Worm (Caenorhabditis elegans) whole organism, L4 larva: Measurements from ENCODE around the gene C33A12.4.
A peak's percentile ranks its signal among the peaks of the same experiment; 100 is the strongest.

Source experiments
- F26F4.8 ChIP-seq: fragments of 200-800 bp; sonication (Bioruptor generic); conservative IDR thresholded peaks from 2 replicates; pipeline ENCODE4 v1.3.6; 2022; ENCODE audit warnings: missing genetic modification characterization, missing compliant biosample characterization
- F37D6.2 ChIP-seq: sonication (generic microtip); optimal IDR thresholded peaks from 2 replicates; lab custom pipeline; 2016; ENCODE audit warnings: mild to moderate bottlenecking, missing genetic modification characterization, missing compliant biosample characterization
- T20F7.1 ChIP-seq: fragments of 200-800 bp; sonication (Bioruptor generic); optimal IDR thresholded peaks from 2 replicates; lab custom pipeline; 2018; ENCODE audit warnings: mild to moderate bottlenecking, missing genetic modification characterization, missing compliant biosample characterization
- T26A8.4 ChIP-seq: fragments of 200-800 bp; sonication (Bioruptor generic); IDR thresholded peaks from 2 replicates; pipeline ENCODE4 v1.3.6; 2022; ENCODE audit warnings: missing genetic modification characterization, missing compliant biosample characterization
- aha-1 ChIP-seq: fragments of 150-350 bp; peaks from one replicate; lab custom pipeline; 2014; ENCODE audit warnings: missing biosample characterization, missing genetic modification characterization
- ama-1 ChIP-seq: fragments of 150-350 bp; optimal IDR thresholded peaks from 2 replicates; lab custom pipeline; 2014; ENCODE audit warnings: inconsistent platforms, mixed read lengths
- ceh-28 ChIP-seq: fragments of 150-350 bp; optimal IDR thresholded peaks from 2 replicates; lab custom pipeline; 2014; ENCODE audit warnings: missing biosample characterization, missing genetic modification reagents, missing genetic modification characterization
- ceh-32 ChIP-seq: sonication (generic microtip); optimal IDR thresholded peaks from 2 replicates; lab custom pipeline; 2016; ENCODE audit warnings: mild to moderate bottlenecking, missing genetic modification characterization, missing compliant biosample characterization; ENCODE audit not compliant: poor library complexity
- ceh-62 ChIP-seq: sonication (generic microtip); optimal IDR thresholded peaks from 2 replicates; lab custom pipeline; 2017; ENCODE audit warnings: missing biosample characterization, missing genetic modification characterization
- ces-1 ChIP-seq: fragments of 150-350 bp; sonication (generic microtip); optimal IDR thresholded peaks from 4 replicates; lab custom pipeline; 2014; ENCODE audit warnings: missing biosample characterization, missing genetic modification reagents, missing genetic modification characterization
- daf-12 ChIP-seq: fragments of 150-350 bp; optimal IDR thresholded peaks from 2 replicates; lab custom pipeline; 2014; ENCODE audit warnings: missing biosample characterization, missing genetic modification reagents, missing genetic modification characterization
- daf-16 ChIP-seq, 3 experiments: sonication (generic microtip); optimal IDR thresholded peaks; 2 replicates each; lab custom pipeline; 2016 to 2017; ENCODE audit warnings: missing genetic modification characterization in 3 of 3, missing genetic modification reagents in 3 of 3, mild to moderate bottlenecking in 2 of 3, missing compliant biosample characterization in 2 of 3, missing biosample characterization in 1 of 3, moderate library complexity in 1 of 3
- daf-19 ChIP-seq: fragments of 200-800 bp; sonication (Bioruptor generic); conservative IDR thresholded peaks from 2 replicates; pipeline ENCODE4 v1.3.6; 2022; ENCODE audit warnings: missing genetic modification characterization, missing compliant biosample characterization
- daf-8 ChIP-seq: fragments of 200-800 bp; sonication (Bioruptor generic); IDR thresholded peaks from 2 replicates; pipeline ENCODE4 v1.3.6; 2022; ENCODE audit warnings: missing genetic modification characterization, missing compliant biosample characterization
- dmd-6 ChIP-seq: fragments of 200-800 bp; sonication (Bioruptor generic); IDR thresholded peaks from 2 replicates; pipeline ENCODE4 v1.3.6; 2022; ENCODE audit warnings: missing genetic modification reagents, missing genetic modification characterization, missing compliant biosample characterization
- dpl-1 ChIP-seq: fragments of 150-350 bp; optimal IDR thresholded peaks from 2 replicates; lab custom pipeline; 2014; ENCODE audit warnings: missing biosample characterization, missing genetic modification reagents, missing genetic modification characterization
- dve-1 ChIP-seq: sonication (generic microtip); optimal IDR thresholded peaks from 2 replicates; lab custom pipeline; 2017; ENCODE audit warnings: antibody characterized with exemption, mild to moderate bottlenecking, missing genetic modification characterization, missing compliant biosample characterization; ENCODE audit not compliant: insufficient read depth
- hlh-11 ChIP-seq: fragments of 200-800 bp; sonication (Bioruptor generic); optimal IDR thresholded peaks from 2 replicates; lab custom pipeline; 2018; ENCODE audit warnings: mild to moderate bottlenecking, missing genetic modification characterization, missing compliant biosample characterization
- hlh-30 ChIP-seq: sonication (generic microtip); optimal IDR thresholded peaks from 2 replicates; lab custom pipeline; 2017; ENCODE audit warnings: antibody characterized with exemption, mild to moderate bottlenecking, missing genetic modification characterization, missing compliant biosample characterization; ENCODE audit not compliant: insufficient read depth
- lim-7 ChIP-seq: fragments of 200-800 bp; sonication (Bioruptor generic); IDR thresholded peaks from 2 replicates; pipeline ENCODE4 v1.3.6; 2022; ENCODE audit warnings: missing genetic modification characterization, missing compliant biosample characterization
- lin-1 ChIP-seq: fragments of 200-800 bp; sonication (Bioruptor generic); IDR thresholded peaks from 2 replicates; pipeline ENCODE4 v1.3.6; 2022; ENCODE audit warnings: missing genetic modification reagents, missing genetic modification characterization, missing compliant biosample characterization
- lsy-2 ChIP-seq, 2 experiments: fragments of 150-350 bp in 1 of 2; sonication (generic microtip) in 1 of 2; optimal IDR thresholded peaks; 2 replicates each; lab custom pipeline; 2014 to 2017; ENCODE audit warnings: missing biosample characterization in 2 of 2, missing genetic modification characterization in 2 of 2
- madf-5 ChIP-seq, 2 experiments: fragments of 200-800 bp; sonication (Bioruptor generic); IDR thresholded peaks; 2 replicates each; pipeline ENCODE4 v1.3.6; 2022; ENCODE audit warnings: missing compliant biosample characterization in 2 of 2, missing genetic modification characterization in 2 of 2
- madf-9 ChIP-seq: fragments of 200-800 bp; sonication (Bioruptor generic); conservative IDR thresholded peaks from 2 replicates; pipeline ENCODE4 v1.3.6; 2022; ENCODE audit warnings: missing genetic modification reagents, missing genetic modification characterization, missing compliant biosample characterization
- mdl-1 ChIP-seq, 2 experiments: fragments of 150-350 bp in 1 of 2; sonication (generic microtip) in 1 of 2; optimal IDR thresholded peaks; 2 replicates each; lab custom pipeline; 2014 to 2017; ENCODE audit warnings: missing biosample characterization in 2 of 2, missing genetic modification characterization in 2 of 2
- mes-2 ChIP-seq: sonication (generic microtip); optimal IDR thresholded peaks from 2 replicates; lab custom pipeline; 2016; ENCODE audit warnings: missing genotype, mild to moderate bottlenecking, missing genetic modification characterization, missing compliant biosample characterization; ENCODE audit not compliant: poor library complexity, severe bottlenecking
- nhr-102 ChIP-seq: sonication (generic microtip); optimal IDR thresholded peaks from 2 replicates; lab custom pipeline; 2016; ENCODE audit warnings: mild to moderate bottlenecking, missing genetic modification characterization, moderate library complexity, missing compliant biosample characterization
- nhr-25 ChIP-seq: sonication (generic microtip); optimal IDR thresholded peaks from 2 replicates; lab custom pipeline; 2017; ENCODE audit warnings: missing genetic modification characterization, mild to moderate bottlenecking, missing compliant biosample characterization, antibody characterized with exemption, moderate library complexity, borderline replicate concordance; ENCODE audit not compliant: insufficient read depth
- nhr-28 ChIP-seq: fragments of 150-350 bp; optimal IDR thresholded peaks from 2 replicates; lab custom pipeline; 2014; ENCODE audit warnings: missing biosample characterization, missing genetic modification characterization
- nhr-48 ChIP-seq: sonication (generic microtip); optimal IDR thresholded peaks from 2 replicates; lab custom pipeline; 2016; ENCODE audit warnings: mild to moderate bottlenecking, missing genetic modification characterization, missing compliant biosample characterization
- nhr-6 ChIP-seq: fragments of 150-350 bp; optimal IDR thresholded peaks from 2 replicates; lab custom pipeline; 2014; ENCODE audit warnings: missing biosample characterization, missing genetic modification characterization
- nhr-76 ChIP-seq: fragments of 150-350 bp; optimal IDR thresholded peaks from 2 replicates; lab custom pipeline; 2014; ENCODE audit warnings: missing biosample characterization, missing genetic modification characterization
- nhr-77 ChIP-seq: fragments of 150-350 bp; optimal IDR thresholded peaks from 2 replicates; lab custom pipeline; 2014; ENCODE audit warnings: missing biosample characterization, missing genetic modification characterization
- pqm-1 ChIP-seq: sonication (generic microtip); optimal IDR thresholded peaks from 2 replicates; lab custom pipeline; 2017; ENCODE audit warnings: missing biosample characterization, missing genetic modification characterization
- rbr-2 ChIP-seq: sonication (generic microtip); optimal IDR thresholded peaks from 2 replicates; lab custom pipeline; 2016; ENCODE audit warnings: missing genotype, missing genetic modification characterization, missing compliant biosample characterization
- saeg-2 ChIP-seq: fragments of 200-800 bp; sonication (Bioruptor generic); IDR thresholded peaks from 2 replicates; pipeline ENCODE4 v1.3.6; 2022; ENCODE audit warnings: missing genetic modification reagents, missing genetic modification characterization, missing compliant biosample characterization
- set-16 ChIP-seq: fragments of 200-800 bp; sonication (Bioruptor generic); IDR thresholded peaks from 2 replicates; pipeline ENCODE4 v1.3.6; 2022; ENCODE audit warnings: missing genetic modification reagents, missing genetic modification characterization, missing compliant biosample characterization
- tag-97 ChIP-seq: fragments of 200-800 bp; sonication (Bioruptor generic); IDR thresholded peaks from 2 replicates; pipeline ENCODE4 v1.3.6; 2022; ENCODE audit warnings: missing genetic modification characterization, missing compliant biosample characterization
- unc-62 ChIP-seq, 3 experiments: fragments of 150-350 bp in 1 of 3; sonication (generic microtip); optimal IDR thresholded peaks in 2 of 3; peaks in 1 of 3; 1 replicate in 1 of 3; 2 replicates in 2 of 3; lab custom pipeline; 2014 to 2017; ENCODE audit warnings: missing biosample characterization in 3 of 3, missing genetic modification characterization in 3 of 3, missing genetic modification reagents in 3 of 3, missing genotype in 1 of 3
- zag-1 ChIP-seq: fragments of 150-350 bp; optimal IDR thresholded peaks from 2 replicates; lab custom pipeline; 2014; ENCODE audit warnings: missing biosample characterization, missing genetic modification characterization
- zfp-2 ChIP-seq: sonication (generic microtip); optimal IDR thresholded peaks from 2 replicates; lab custom pipeline; 2016; ENCODE audit warnings: mild to moderate bottlenecking, missing genetic modification characterization, missing compliant biosample characterization
- zfp-3 ChIP-seq: fragments of 200-800 bp; sonication (Bioruptor generic); conservative IDR thresholded peaks from 2 replicates; pipeline ENCODE4 v1.3.6; 2022; ENCODE audit warnings: missing genetic modification reagents, missing genetic modification characterization, missing compliant biosample characterization
- zip-11 ChIP-seq: fragments of 200-800 bp; sonication (Bioruptor generic); IDR thresholded peaks from 2 replicates; pipeline ENCODE4 v1.3.6; 2022; ENCODE audit warnings: missing genetic modification characterization, missing compliant biosample characterization
- zip-2 ChIP-seq: fragments of 150-350 bp; optimal IDR thresholded peaks from 2 replicates; lab custom pipeline; 2014; ENCODE audit warnings: missing biosample characterization, missing genetic modification characterization
- ztf-7 ChIP-seq: fragments of 150-350 bp; optimal IDR thresholded peaks from 2 replicates; lab custom pipeline; 2014; ENCODE audit warnings: missing biosample characterization, missing genetic modification characterization

C33A12.4 gene

DNA sequence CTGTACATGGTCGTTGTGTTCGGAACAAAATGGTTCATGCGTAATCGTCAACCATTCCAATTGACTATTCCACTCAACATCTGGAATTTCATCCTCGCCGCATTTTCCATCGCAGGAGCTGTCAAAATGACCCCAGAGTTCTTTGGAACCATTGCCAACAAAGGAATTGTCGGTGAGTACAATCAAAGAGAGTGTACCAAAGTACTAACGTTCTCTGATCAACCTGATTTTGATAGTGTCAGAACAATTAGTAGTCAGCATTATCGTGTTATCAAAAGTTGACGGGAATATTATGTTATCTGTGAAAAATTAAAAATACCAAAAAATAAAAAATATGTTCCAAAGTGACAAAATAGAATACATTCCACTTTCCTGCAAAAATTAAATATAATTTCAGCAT is 16.6 kb upstream of the C33A12.4 start:
- peak; percentile 60 for TF ChIP-seq nhr-77 (tag; lab: Kevin White, UChicago)
- TF ChIP-seq aha-1 (tag; lab: Kevin White, UChicago) = no peak
- TF ChIP-seq zip-11 = no peak
- peak; percentile 27 for TF ChIP-seq nhr-48 (tag; lab: Kevin White, UChicago)
- TF ChIP-seq T20F7.1 (GFP tag; lab: Kevin White, UChicago) = peak; percentile 47
- TF ChIP-seq daf-16 (GFP tag; optimal IDR thresholded peaks at IDR 0.05; lab: Kevin White, UChicago) = no peak
- peak; percentile 15 for TF ChIP-seq daf-16 (tag; optimal IDR thresholded peaks at IDR 0.05; lab: Kevin White, UChicago)
- TF ChIP-seq madf-5 (GFP tag; IDR thresholded peaks at IDR 0.05; lab: Robert Waterston, UW) = 0 out of 4 replicates have a peak, but pooled peaks of 1 of the 2 experiments have one; percentile 36
- TF ChIP-seq dve-1 (tag; lab: Kevin White, UChicago) = peak; percentile 60
- TF ChIP-seq nhr-6 (tag; lab: Kevin White, UChicago) = peak; percentile 9
- peak; percentile 55 for TF ChIP-seq nhr-28 (tag; lab: Kevin White, UChicago)
- no peak for TF ChIP-seq ceh-62 (tag; lab: Kevin White, UChicago)
- peak; percentile 32 for TF ChIP-seq pqm-1 (tag; lab: Kevin White, UChicago)
- TF ChIP-seq dmd-6 (GFP tag; lab: Robert Waterston, UW) = peak; percentile 38; the same call in 1 of the 2 replicates
- TF ChIP-seq set-16 (GFP tag; lab: Robert Waterston, UW) = no peak
- peak; percentile 52 for TF ChIP-seq hlh-11

DNA sequence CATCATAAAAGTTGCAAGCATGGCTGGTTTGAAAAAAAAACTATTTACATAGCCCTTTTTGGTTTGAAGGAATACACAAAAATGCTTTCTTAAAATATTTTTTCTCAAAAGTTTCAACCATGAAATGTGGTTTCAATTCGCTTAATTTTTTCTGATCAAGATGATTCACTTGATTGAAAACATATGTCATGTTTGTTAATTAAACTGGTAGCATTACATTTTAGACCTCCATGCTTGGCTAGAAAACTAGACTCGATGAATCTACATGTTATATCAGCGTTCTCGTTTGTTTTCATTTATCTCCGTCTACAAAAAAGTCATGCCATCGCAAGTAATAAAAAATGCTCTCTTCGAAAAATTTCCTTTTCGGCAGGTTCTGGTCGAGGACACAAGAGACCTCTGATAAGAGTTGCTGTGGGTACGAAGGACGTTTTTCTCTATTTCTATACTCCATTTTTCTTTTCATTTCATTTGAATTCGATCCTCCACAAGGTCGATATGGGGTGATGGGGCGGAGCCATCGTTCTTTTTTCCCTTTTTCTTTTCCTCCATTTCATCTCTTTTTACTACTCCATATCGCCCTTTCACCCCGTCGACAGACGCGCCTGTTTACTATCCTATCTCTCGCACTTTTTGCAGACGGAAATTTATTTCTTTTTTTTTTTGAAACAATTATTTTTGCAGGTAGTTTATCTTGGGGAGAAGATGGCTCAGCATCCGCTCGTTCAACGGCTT is 15.5 kb upstream of the C33A12.4 start, which contains the start of gene elo-1:
Gene elo-1 (plus strand): TSS at position 685 of the 735 bp plus-strand sequence.
- no peak for TF ChIP-seq rbr-2
- TF ChIP-seq hlh-30 (tag; lab: Kevin White, UChicago) = peak; percentile 31
- no peak for TF ChIP-seq mes-2 (tag; lab: Kevin White, UChicago)
- TF ChIP-seq daf-16 (GFP tag; optimal IDR thresholded peaks at IDR 0.05; lab: Kevin White, UChicago) = peak in 1 of 2 experiments; percentile 22
- TF ChIP-seq daf-16 (tag; optimal IDR thresholded peaks at IDR 0.05; lab: Kevin White, UChicago) = peak; percentile 63
- no peak for TF ChIP-seq ceh-32 (tag; lab: Kevin White, UChicago)
- TF ChIP-seq daf-12 (tag; lab: Kevin White, UChicago) = no peak
- no peak for TF ChIP-seq ama-1 (lab: Kevin White, UChicago)
- TF ChIP-seq aha-1 (tag; lab: Kevin White, UChicago) = no peak
- peak; percentile 39 for TF ChIP-seq nhr-102 (tag; lab: Kevin White, UChicago)
- no peak for TF ChIP-seq zag-1 (tag; lab: Kevin White, UChicago)
- TF ChIP-seq zfp-2 = no peak
- no peak for TF ChIP-seq lin-1 (GFP tag; lab: Robert Waterston, UW)
- no peak for TF ChIP-seq set-16 (GFP tag; lab: Robert Waterston, UW)
- peak; percentile 26 for TF ChIP-seq dpl-1 (GFP tag; lab: Kevin White, UChicago)
- no peak for TF ChIP-seq ces-1 (GFP tag; lab: Kevin White, UChicago)
- peak in 1 of 2 experiments; percentile 23 for TF ChIP-seq lsy-2 (tag; optimal IDR thresholded peaks at IDR 0.05; lab: Kevin White, UChicago)
- TF ChIP-seq F37D6.2 (tag; lab: Kevin White, UChicago) = no peak
- peak; percentile 83 for TF ChIP-seq nhr-28 (tag; lab: Kevin White, UChicago)
- no peak for TF ChIP-seq zip-2 (tag; lab: Kevin White, UChicago)
- no peak for TF ChIP-seq ztf-7
- TF ChIP-seq nhr-77 (tag; lab: Kevin White, UChicago) = peak; percentile 53
- no peak for TF ChIP-seq T26A8.4 (GFP tag; lab: Robert Waterston, UW)
- TF ChIP-seq saeg-2 (GFP tag; lab: Robert Waterston, UW) = 0 out of 2 replicates have a peak, but pooled peaks have one; percentile 43
- no peak for TF ChIP-seq nhr-76
- no peak for TF ChIP-seq daf-19 (GFP tag; lab: Robert Waterston, UW)
- TF ChIP-seq madf-9 (GFP tag; lab: Robert Waterston, UW) = 0 out of 2 replicates have a peak, but pooled peaks have one; percentile 12
- peak; percentile 72 for TF ChIP-seq T20F7.1 (GFP tag; lab: Kevin White, UChicago)
- TF ChIP-seq unc-62 (GFP tag; optimal IDR thresholded peaks at IDR 0.05 in 1 of 2; lab: Kevin White, UChicago) = no peak
- TF ChIP-seq unc-62 (tag; optimal IDR thresholded peaks at IDR 0.05; lab: Kevin White, UChicago) = no peak
- no peak for TF ChIP-seq F26F4.8 (GFP tag; lab: Robert Waterston, UW)
- no peak for TF ChIP-seq tag-97 (GFP tag; lab: Robert Waterston, UW)
- 0 out of 2 replicates have a peak, but pooled peaks have one; percentile 30 for TF ChIP-seq zfp-3 (GFP tag; lab: Robert Waterston, UW)
- no peak for TF ChIP-seq daf-8 (GFP tag; lab: Robert Waterston, UW)
- TF ChIP-seq nhr-25 = peak; percentile 11
- no peak for TF ChIP-seq lim-7 (GFP tag; lab: Robert Waterston, UW)
- TF ChIP-seq mdl-1 (tag; optimal IDR thresholded peaks at IDR 0.05; lab: Kevin White, UChicago) = peak in 1 of 2 experiments; percentile 38
- TF ChIP-seq hlh-11 = peak; percentile 83
- no peak for TF ChIP-seq ceh-28 (tag; lab: Kevin White, UChicago)
